Worm (Caenorhabditis elegans) whole organism, late embryonic: Measurements from ENCODE around the gene ain-1.

Source experiments
- C38D4.7 ChIP-seq: fragments of 200-800 bp; sonication (Bioruptor generic); optimal IDR thresholded peaks from 2 replicates; lab custom pipeline; 2018; ENCODE audit warnings: mild to moderate bottlenecking, missing genetic modification characterization, moderate library complexity, missing compliant biosample characterization
- ama-1 ChIP-seq: fragments of 150-350 bp; optimal IDR thresholded peaks from 2 replicates; lab custom pipeline; 2014
- ceh-2 ChIP-seq: sonication (generic microtip); optimal IDR thresholded peaks from 2 replicates; lab custom pipeline; 2016; ENCODE audit warnings: missing genotype, missing genetic modification characterization, missing compliant biosample characterization
- ets-4 ChIP-seq: sonication (generic microtip); optimal IDR thresholded peaks from 2 replicates; lab custom pipeline; 2016; ENCODE audit warnings: missing genetic modification characterization, missing compliant biosample characterization
- hlh-8 ChIP-seq: sonication (generic microtip); optimal IDR thresholded peaks from 2 replicates; lab custom pipeline; 2016; ENCODE audit warnings: missing genotype, missing genetic modification characterization, missing compliant biosample characterization
- nhr-11 ChIP-seq: fragments of 150-350 bp; optimal IDR thresholded peaks from 2 replicates; lab custom pipeline; 2014; ENCODE audit warnings: missing biosample characterization, missing genetic modification characterization
- syd-9 ChIP-seq: sonication (generic microtip); optimal IDR thresholded peaks from 2 replicates; lab custom pipeline; 2016; ENCODE audit warnings: mild to moderate bottlenecking, missing genetic modification characterization, moderate library complexity, missing compliant biosample characterization

- no peak for TF ChIP-seq ets-4 (tag; lab: Kevin White, UChicago)
- TF ChIP-seq C38D4.7 (GFP tag; lab: Kevin White, UChicago) = no peak
- TF ChIP-seq ama-1 (lab: Kevin White, UChicago) = no peak
- TF ChIP-seq hlh-8 (tag; lab: Kevin White, UChicago) = no peak
- TF ChIP-seq nhr-11 (tag; lab: Kevin White, UChicago) = no peak
- TF ChIP-seq ceh-2 (tag; lab: Kevin White, UChicago) = no peak
- TF ChIP-seq syd-9 (tag; lab: Kevin White, UChicago) = no peak
Observed at ce11 chrX:16590230-16590629, 23.0 kb upstream of the ain-1 start.
